Worm (Caenorhabditis elegans): Measurements from ENCODE around the gene R05H5.7.
A peak's percentile ranks its signal among the peaks of the same experiment; 100 is the strongest.

R05H5.7 gene

ce11 chrII:10199906-10200305 lies 7.6 kb downstream of the R05H5.7 start, which contains the start of gene R05H5.4:
R05H5.4 (minus strand) TSS chrII:10200006.
- no peak for TF ChIP-seq hlh-15 (tag; optimal IDR thresholded peaks at IDR 0.05)
- TF ChIP-seq ceh-6 (GFP tag; optimal IDR thresholded peaks at IDR 0.05) = no peak

DNA sequence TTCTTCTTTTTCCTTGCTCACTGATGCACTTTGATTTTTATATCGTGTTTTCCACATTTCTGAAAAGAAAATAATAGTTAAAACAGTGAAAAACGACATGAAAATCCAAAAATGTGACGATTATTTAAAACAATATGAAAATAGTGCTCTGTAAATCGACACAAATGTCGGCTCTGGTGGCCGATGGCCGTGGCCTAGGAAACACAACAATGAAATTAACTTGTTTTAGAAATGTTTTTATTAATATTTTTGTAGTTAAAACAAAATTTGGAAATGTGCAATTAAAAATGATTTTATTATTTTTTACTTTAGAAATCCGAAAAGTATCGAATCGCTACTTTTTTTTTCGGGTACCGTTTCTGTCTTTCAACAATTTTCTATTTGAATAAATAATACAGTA lies 8.5 kb downstream of the R05H5.7 start, which contains the start of gene arv-1:
TSS of gene arv-1 (minus strand) at position 65 of the 400 bp plus-strand sequence.
- TF ChIP-seq ceh-34 (tag; optimal IDR thresholded peaks at IDR 0.05) (peak; percentile 4), ceh-31 (tag; optimal IDR thresholded peaks at IDR 0.05) (peak; percentile 79), hlh-30 (tag; optimal IDR thresholded peaks at IDR 0.05; ENCODE audit: insufficient read depth) (no peak), tbx-2 (tag; optimal IDR thresholded peaks at IDR 0.05) (peak; percentile 81), ceh-14 (tag; optimal IDR thresholded peaks at IDR 0.05) (peak; percentile 40), F13H6.1 (tag; optimal IDR thresholded peaks at IDR 0.05) (no peak), ref-2 (tag; optimal IDR thresholded peaks at IDR 0.05) (peak; percentile 24), madf-2 (tag; optimal IDR thresholded peaks at IDR 0.05) (no peak), tbx-7 (tag; optimal IDR thresholded peaks at IDR 0.05) (peak; percentile 74), fax-1 (tag; optimal IDR thresholded peaks at IDR 0.05) (peak; percentile 36), ztf-16 (tag; optimal IDR thresholded peaks at IDR 0.05) (no peak), ceh-2 (tag; optimal IDR thresholded peaks at IDR 0.05) (peak; percentile 64), dmd-4 (tag; optimal IDR thresholded peaks at IDR 0.05; ENCODE audit: borderline replicate concordance) (no peak), ceh-24 (tag; optimal IDR thresholded peaks at IDR 0.05) (no peak), pha-2 (tag; optimal IDR thresholded peaks at IDR 0.05) (peak; percentile 14), npax-4 (tag; optimal IDR thresholded peaks at IDR 0.05) (no peak), sox-2 (GFP tag; IDR thresholded peaks at IDR 0.05) (0 out of 2 replicates have a peak, but pooled peaks have one; percentile 22), fkh-6 (tag; optimal IDR thresholded peaks at IDR 0.05) (no peak), ets-4 (tag; optimal IDR thresholded peaks at IDR 0.05) (peak; percentile 70), ceh-9 (tag; optimal IDR thresholded peaks at IDR 0.05) (no peak), C08G9.2 (tag; optimal IDR thresholded peaks at IDR 0.05) (peak; percentile 52), C38D4.7 (GFP tag; optimal IDR thresholded peaks at IDR 0.05) (peak; percentile 26), hlh-8 (tag; optimal IDR thresholded peaks at IDR 0.05) (peak; percentile 65), elt-2 (tag; optimal IDR thresholded peaks at IDR 0.05) (peak; percentile 19), unc-42 (tag; optimal IDR thresholded peaks at IDR 0.05) (peak; percentile 42), pros-1 (tag; optimal IDR thresholded peaks at IDR 0.05) (no peak), zip-5 (tag; optimal IDR thresholded peaks at IDR 0.05) (peak; percentile 54)

DNA sequence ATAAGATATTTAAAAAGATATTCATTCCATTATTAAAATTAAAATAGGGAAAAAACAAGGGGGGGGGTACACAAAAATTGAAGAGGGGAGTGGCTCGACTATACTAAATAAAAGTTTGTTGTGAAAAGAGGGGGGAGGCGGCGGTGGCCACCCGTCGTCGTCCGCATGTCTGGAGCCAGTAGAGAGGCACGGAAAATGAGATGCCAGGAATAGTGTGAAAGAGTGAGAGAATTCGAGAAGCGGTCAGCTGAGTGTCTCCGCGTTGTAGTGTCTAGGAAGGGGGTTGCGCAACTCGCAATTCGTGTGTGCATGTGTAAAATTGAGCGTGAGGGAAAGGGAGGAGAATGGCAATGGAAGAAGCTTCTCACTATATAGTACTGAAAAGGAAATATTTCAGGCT lies 10.0 kb downstream of the R05H5.7 start:
- peak; percentile 49 for TF ChIP-seq ceh-14 (tag; optimal IDR thresholded peaks at IDR 0.05)
- no peak for TF ChIP-seq pag-3 (tag; optimal IDR thresholded peaks at IDR 0.05; ENCODE audit: borderline replicate concordance)
- peak; percentile 70 for TF ChIP-seq ceh-19 (GFP tag; optimal IDR thresholded peaks at IDR 0.05)
- no peak for TF ChIP-seq lim-6 (tag; optimal IDR thresholded peaks at IDR 0.05)
- TF ChIP-seq ceh-31 (tag; optimal IDR thresholded peaks at IDR 0.05) = peak; percentile 80
- peak; percentile 4 for TF ChIP-seq hlh-13 (GFP tag; optimal IDR thresholded peaks at IDR 0.05)
- no peak for TF ChIP-seq pax-1 (tag; optimal IDR thresholded peaks at IDR 0.05)
- no peak for TF ChIP-seq ttx-3 (tag; optimal IDR thresholded peaks at IDR 0.05)
- TF ChIP-seq ceh-30 (tag; optimal IDR thresholded peaks at IDR 0.05) = no peak
- TF ChIP-seq dve-1 (tag; optimal IDR thresholded peaks at IDR 0.05) = no peak
- TF ChIP-seq ceh-24 (tag; optimal IDR thresholded peaks at IDR 0.05) = no peak
- TF ChIP-seq mec-3 (tag; optimal IDR thresholded peaks at IDR 0.05; ENCODE audit: borderline replicate concordance) = no peak
- TF ChIP-seq lin-11 (tag; optimal IDR thresholded peaks at IDR 0.05) = no peak
- TF ChIP-seq sox-4 (tag; optimal IDR thresholded peaks at IDR 0.05) = no peak
- TF ChIP-seq ets-4 (tag; optimal IDR thresholded peaks at IDR 0.05) = peak; percentile 31
- peak; percentile 10 for TF ChIP-seq elt-2 (tag; optimal IDR thresholded peaks at IDR 0.05)
- TF ChIP-seq ceh-2 (tag; optimal IDR thresholded peaks at IDR 0.05) = peak; percentile 9
- peak; percentile 51 for TF ChIP-seq hlh-8 (tag; optimal IDR thresholded peaks at IDR 0.05)
- peak; percentile 61 for TF ChIP-seq ceh-34 (tag; optimal IDR thresholded peaks at IDR 0.05)
- peak; percentile 64 for TF ChIP-seq ref-2 (tag; optimal IDR thresholded peaks at IDR 0.05)
- TF ChIP-seq pat-9 (tag; optimal IDR thresholded peaks at IDR 0.05) = no peak
- no peak for TF ChIP-seq K02D7.2 (tag; optimal IDR thresholded peaks at IDR 0.05)
- TF ChIP-seq unc-55 (GFP tag; optimal IDR thresholded peaks at IDR 0.05) = peak; percentile 52
- TF ChIP-seq T23F11.4 (GFP tag; optimal IDR thresholded peaks at IDR 0.05) = no peak
- no peak for TF ChIP-seq sox-2 (GFP tag; IDR thresholded peaks at IDR 0.05)
- no peak for TF ChIP-seq pqm-1 (tag; optimal IDR thresholded peaks at IDR 0.05)
- TF ChIP-seq ceh-18 (tag; optimal IDR thresholded peaks at IDR 0.05) = peak; percentile 31
- TF ChIP-seq fkh-10 (GFP tag; optimal IDR thresholded peaks at IDR 0.05) = no peak
- TF ChIP-seq pha-2 (tag; optimal IDR thresholded peaks at IDR 0.05) = no peak
- TF ChIP-seq ama-1 (optimal IDR thresholded peaks at IDR 0.05) = no peak
- peak; percentile 79 for TF ChIP-seq nfya-1 (tag; optimal IDR thresholded peaks at IDR 0.05)
